Fruit fly (Drosophila melanogaster) whole organism, pupa: ENCODE data around the gene Kcmf1.

ENCODE experiments used
- CG10348 ChIP-seq: fragments of 200-800 bp; sonication (Bioruptor generic); IDR thresholded peaks from 2 replicates; pipeline ENCODE4 v1.3.6; 2022; ENCODE audit warnings: missing biosample characterization, missing genetic modification characterization
- CG12605 ChIP-seq: fragments of 200-800 bp; sonication (Bioruptor generic); IDR thresholded peaks from 2 replicates; pipeline ENCODE4 v1.3.6; 2022; ENCODE audit warnings: missing biosample characterization, missing genetic modification characterization
- CG13204 ChIP-seq: fragments of 200-800 bp; sonication (Bioruptor generic); optimal IDR thresholded peaks from 2 replicates; lab custom pipeline; 2018; ENCODE audit warnings: missing biosample characterization, mild to moderate bottlenecking, missing genetic modification characterization, moderate library complexity
- CG14655 ChIP-seq: fragments of 200-800 bp; sonication (Bioruptor generic); optimal IDR thresholded peaks from 3 replicates; lab custom pipeline; 2017; ENCODE audit warnings: mild to moderate bottlenecking, missing biosample characterization, missing genetic modification reagents, missing genetic modification characterization
- CG15710 ChIP-seq: fragments of 200-800 bp; sonication (Bioruptor generic); optimal IDR thresholded peaks from 2 replicates; lab custom pipeline; 2018; ENCODE audit warnings: missing biosample characterization, mild to moderate bottlenecking, missing genetic modification characterization, moderate library complexity
- CG17806 ChIP-seq: fragments of 200-800 bp; sonication (Bioruptor generic); optimal IDR thresholded peaks from 2 replicates; lab custom pipeline; 2018; ENCODE audit warnings: missing biosample characterization, mild to moderate bottlenecking, missing genetic modification characterization, moderate library complexity
- CG32121 ChIP-seq: fragments of 200-800 bp; sonication (Bioruptor generic); IDR thresholded peaks from 2 replicates; pipeline ENCODE4 v1.3.6; 2022; ENCODE audit warnings: missing biosample characterization, missing genetic modification characterization
- CG34367 ChIP-seq: fragments of 200-800 bp; sonication (Bioruptor generic); optimal IDR thresholded peaks from 2 replicates; lab custom pipeline; 2018; ENCODE audit warnings: missing biosample characterization, mild to moderate bottlenecking, missing genetic modification characterization
- CG4496 ChIP-seq: fragments of 200-800 bp; sonication (Bioruptor generic); IDR thresholded peaks from 3 replicates; pipeline ENCODE4 v1.3.6; 2022; ENCODE audit warnings: missing biosample characterization, missing genetic modification characterization
- CG8159 ChIP-seq: fragments of 200-800 bp; sonication (Bioruptor generic); optimal IDR thresholded peaks from 3 replicates; lab custom pipeline; 2018; ENCODE audit warnings: missing biosample characterization, mild to moderate bottlenecking, missing genetic modification characterization, moderate library complexity
- CG8301 ChIP-seq: fragments of 200-800 bp; sonication (Bioruptor generic); optimal IDR thresholded peaks from 2 replicates; lab custom pipeline; 2018; ENCODE audit warnings: missing biosample characterization, mild to moderate bottlenecking, missing genetic modification characterization
- CG9948 ChIP-seq: fragments of 200-800 bp; sonication (Bioruptor generic); optimal IDR thresholded peaks from 2 replicates; lab custom pipeline; 2018; ENCODE audit warnings: missing biosample characterization, mild to moderate bottlenecking, missing genetic modification characterization, moderate library complexity
- D1 ChIP-seq: fragments of 200-800 bp; sonication (Bioruptor generic); optimal IDR thresholded peaks from 2 replicates; lab custom pipeline; 2018; ENCODE audit warnings: missing biosample characterization, mild to moderate bottlenecking, missing genetic modification characterization, moderate library complexity
- EcR ChIP-seq: fragments of 200-800 bp; sonication (Bioruptor generic); optimal IDR thresholded peaks from 3 replicates; lab custom pipeline; 2019; ENCODE audit warnings: missing biosample characterization, missing genetic modification characterization, mild to moderate bottlenecking, moderate library complexity, missing genetic modification reagents
- Ets98B ChIP-seq: fragments of 200-800 bp; sonication (Bioruptor generic); IDR thresholded peaks from 2 replicates; pipeline ENCODE4 v1.3.6; 2022; ENCODE audit warnings: missing biosample characterization, missing genetic modification characterization
- Pif1A ChIP-seq: fragments of 200-800 bp; sonication (Bioruptor generic); optimal IDR thresholded peaks from 3 replicates; lab custom pipeline; 2016; ENCODE audit warnings: missing biosample characterization, missing genetic modification characterization
- Pif1B ChIP-seq: fragments of 200-800 bp; sonication (Bioruptor generic); optimal IDR thresholded peaks from 3 replicates; lab custom pipeline; 2016; ENCODE audit warnings: missing biosample characterization, missing genetic modification characterization
- Snoo ChIP-seq: fragments of 200-800 bp; sonication (Bioruptor generic); optimal IDR thresholded peaks from 3 replicates; lab custom pipeline; 2017; ENCODE audit warnings: missing biosample characterization, mild to moderate bottlenecking, missing genetic modification characterization, inconsistent platforms
- fd96Ca ChIP-seq: fragments of 200-800 bp; sonication (Bioruptor generic); IDR thresholded peaks from 3 replicates; pipeline ENCODE4 v1.3.6; 2022; ENCODE audit warnings: missing biosample characterization, missing genetic modification characterization
- gl ChIP-seq: fragments of 200-800 bp; sonication (Bioruptor generic); optimal IDR thresholded peaks from 2 replicates; lab custom pipeline; 2018; ENCODE audit warnings: missing biosample characterization, mild to moderate bottlenecking, missing genetic modification characterization
- rn ChIP-seq: fragments of 200-800 bp; sonication (Bioruptor generic); IDR thresholded peaks from 2 replicates; pipeline ENCODE4 v1.3.6; 2022; ENCODE audit warnings: missing biosample characterization, missing genetic modification characterization

The Kcmf1 gene

dm6 chr3R:8992928-8993579, 21.7 kb downstream of the Kcmf1 start, which contains the start of gene CG11975:
TSS of gene CG11975 (plus strand) at chr3R:8993253.
- peak; percentile 39; the same call in 1 of the 2 replicates for TF ChIP-seq CG32121 (GFP tag; lab: Robert Waterston, UW)
- TF ChIP-seq fd96Ca (GFP tag; lab: Robert Waterston, UW): peak; percentile 47; the same call in 1 of the 3 replicates
- peak; percentile 20 for TF ChIP-seq CG17806
- TF ChIP-seq rn (GFP tag; lab: Robert Waterston, UW): no peak
- TF ChIP-seq EcR (GFP tag; lab: Kevin White, UChicago): peak; percentile 69
- TF ChIP-seq CG9948 (tag; lab: Kevin White, UChicago): peak; percentile 34
- no peak; the same call in 1 of the 2 replicates for TF ChIP-seq Ets98B (GFP tag; lab: Robert Waterston, UW)
- peak; percentile 52 for TF ChIP-seq Snoo (tag; lab: Kevin White, UChicago)
- TF ChIP-seq CG8159 (tag; lab: Kevin White, UChicago): no peak
- TF ChIP-seq CG4496 (GFP tag; lab: Robert Waterston, UW): peak; percentile 60; the same call in 1 of the 3 replicates
- peak; percentile 62 for TF ChIP-seq CG15710 (tag; lab: Kevin White, UChicago)

- TF ChIP-seq Snoo (tag; lab: Kevin White, UChicago): no peak
- no peak for TF ChIP-seq CG15710 (tag; lab: Kevin White, UChicago)
- TF ChIP-seq CG32121 (GFP tag; lab: Robert Waterston, UW): no peak
- TF ChIP-seq, all 21 proteins: peak for 0
Observed at dm6 chr3R:8984602-8985074, 30.1 kb downstream of the Kcmf1 start, which contains the start of gene CG11970. TSS of gene CG11970 (plus strand) at chr3R:8984718.

dm6 chr3R:8984141-8984540, 30.6 kb downstream of the Kcmf1 start, which contains the start of gene RagA-B:
TSS of gene RagA-B (minus strand) at chr3R:8984315.
- no peak for TF ChIP-seq rn (GFP tag; lab: Robert Waterston, UW)
- no peak for TF ChIP-seq CG9948 (tag; lab: Kevin White, UChicago)
- TF ChIP-seq D1 (tag; lab: Kevin White, UChicago): no peak
- TF ChIP-seq Pif1A (GFP tag; lab: Kevin White, UChicago): no peak
- TF ChIP-seq CG8301: no peak
- TF ChIP-seq gl: no peak
- TF ChIP-seq CG14655 (GFP tag; lab: Kevin White, UChicago): no peak
- no peak for TF ChIP-seq CG15710 (tag; lab: Kevin White, UChicago)
- no peak for TF ChIP-seq CG34367
- no peak for TF ChIP-seq CG13204
- no peak for TF ChIP-seq fd96Ca (GFP tag; lab: Robert Waterston, UW)
- no peak for TF ChIP-seq CG32121 (GFP tag; lab: Robert Waterston, UW)
- TF ChIP-seq CG17806: no peak
- TF ChIP-seq Ets98B (GFP tag; lab: Robert Waterston, UW): no peak
- TF ChIP-seq CG8159 (tag; lab: Kevin White, UChicago): no peak
- TF ChIP-seq Snoo (tag; lab: Kevin White, UChicago): no peak
- no peak for TF ChIP-seq CG4496 (GFP tag; lab: Robert Waterston, UW)
- TF ChIP-seq Pif1B: no peak
- no peak for TF ChIP-seq CG10348 (GFP tag; lab: Robert Waterston, UW)
- TF ChIP-seq EcR (GFP tag; lab: Kevin White, UChicago): no peak

dm6 chr3R:8981209-8981996, 33.3 kb downstream of the Kcmf1 start:
- TF ChIP-seq CG34367: no peak
- TF ChIP-seq D1 (tag; lab: Kevin White, UChicago): no peak
- TF ChIP-seq Pif1B: no peak

dm6 chr3R:8980776-8981165, 33.9 kb downstream of the Kcmf1 start, which contains the start of gene CAHbeta:
TSS of gene CAHbeta (plus strand) at chr3R:8980860.
- TF ChIP-seq D1 (tag; lab: Kevin White, UChicago) (no peak), gl (no peak), CG12605 (GFP tag; lab: Robert Waterston, UW) (peak; percentile 58), Ets98B (GFP tag; lab: Robert Waterston, UW) (peak; percentile 42; the same call in 1 of the 2 replicates), fd96Ca (GFP tag; lab: Robert Waterston, UW) (no peak), rn (GFP tag; lab: Robert Waterston, UW) (no peak)
